Fruit fly (Drosophila melanogaster) whole organism, embryonic: Measurements from ENCODE around the gene Acp32CD.

Source experiments
- Adf1 ChIP-seq: fragments of 200-800 bp; sonication (Bioruptor generic); IDR thresholded peaks from 2 replicates; pipeline ENCODE4 v1.3.6; 2022; ENCODE audit warnings: missing biosample characterization, missing genetic modification characterization
- Blimp-1 ChIP-seq: fragments of 200-800 bp; sonication (Bioruptor generic); optimal IDR thresholded peaks from 3 replicates; lab custom pipeline; 2018; ENCODE audit warnings: missing biosample characterization, missing genetic modification characterization, mild to moderate bottlenecking, moderate library complexity, missing genetic modification reagents
- CG10147 ChIP-seq: fragments of 200-800 bp; sonication (Bioruptor generic); optimal IDR thresholded peaks from 2 replicates; lab custom pipeline; 2019; ENCODE audit warnings: missing biosample characterization, mild to moderate bottlenecking, missing genetic modification characterization, moderate library complexity
- CG1024 ChIP-seq: fragments of 200-800 bp; sonication (Bioruptor generic); IDR thresholded peaks from 2 replicates; pipeline ENCODE4 v1.3.6; 2022; ENCODE audit warnings: missing biosample characterization, missing genetic modification characterization
- CG10565 ChIP-seq: fragments of 200-800 bp; sonication (Bioruptor generic); optimal IDR thresholded peaks from 3 replicates; lab custom pipeline; 2016; ENCODE audit warnings: missing biosample characterization, mild to moderate bottlenecking, missing genetic modification characterization
- CG11085 ChIP-seq: fragments of 200-800 bp; sonication (Bioruptor generic); IDR thresholded peaks from 2 replicates; pipeline ENCODE4 v1.3.6; 2022; ENCODE audit warnings: missing biosample characterization, missing genetic modification characterization
- CG12155 ChIP-seq: fragments of 200-800 bp; sonication (Bioruptor generic); optimal IDR thresholded peaks from 3 replicates; lab custom pipeline; 2016; ENCODE audit warnings: missing biosample characterization, missing genetic modification characterization
- CG12219 ChIP-seq: fragments of 200-800 bp; sonication (Bioruptor generic); optimal IDR thresholded peaks from 3 replicates; lab custom pipeline; 2018; ENCODE audit warnings: missing biosample characterization, mild to moderate bottlenecking, missing genetic modification characterization
- CG14710 ChIP-seq: fragments of 200-800 bp; sonication (Bioruptor generic); optimal IDR thresholded peaks from 3 replicates; lab custom pipeline; 2019; ENCODE audit warnings: missing biosample characterization, mild to moderate bottlenecking, missing genetic modification characterization, moderate library complexity
- CG15073 ChIP-seq: fragments of 200-800 bp; sonication (Bioruptor generic); optimal IDR thresholded peaks from 2 replicates; lab custom pipeline; 2016; ENCODE audit warnings: missing biosample characterization, missing genetic modification characterization
- CG17359 ChIP-seq: fragments of 200-800 bp; sonication (Bioruptor generic); optimal IDR thresholded peaks from 3 replicates; lab custom pipeline; 2018; ENCODE audit warnings: missing biosample characterization, mild to moderate bottlenecking, missing genetic modification characterization, moderate library complexity
- CG17385 ChIP-seq: fragments of 200-800 bp; sonication (Bioruptor generic); optimal IDR thresholded peaks from 3 replicates; lab custom pipeline; 2018; ENCODE audit warnings: missing biosample characterization, mild to moderate bottlenecking, missing genetic modification characterization
- CG2202 ChIP-seq: fragments of 200-800 bp; sonication (Bioruptor generic); optimal IDR thresholded peaks from 2 replicates; lab custom pipeline; 2018; ENCODE audit warnings: missing biosample characterization, mild to moderate bottlenecking, missing genetic modification characterization
- CG30403 ChIP-seq: fragments of 200-800 bp; sonication (Bioruptor generic); optimal IDR thresholded peaks from 3 replicates; lab custom pipeline; 2016; ENCODE audit warnings: missing biosample characterization, missing genetic modification characterization
- CG31365 ChIP-seq: fragments of 200-800 bp; sonication (Bioruptor generic); optimal IDR thresholded peaks from 2 replicates; lab custom pipeline; 2018; ENCODE audit warnings: missing biosample characterization, mild to moderate bottlenecking, missing genetic modification characterization
- CG5180 ChIP-seq: fragments of 200-800 bp; sonication (Bioruptor generic); optimal IDR thresholded peaks from 3 replicates; lab custom pipeline; 2017; ENCODE audit warnings: missing biosample characterization, missing genetic modification characterization, mild to moderate bottlenecking, moderate library complexity, missing genetic modification reagents
- CG8359 ChIP-seq: fragments of 200-800 bp; sonication (Bioruptor generic); optimal IDR thresholded peaks from 2 replicates; lab custom pipeline; 2017; ENCODE audit warnings: missing biosample characterization, mild to moderate bottlenecking, missing genetic modification characterization, borderline replicate concordance
- D ChIP-seq, 2 experiments: fragments of 200-800 bp in 1 of 2; fragments of >200 bp in 1 of 2; sonication (Bioruptor generic) in 1 of 2; optimal IDR thresholded peaks; 2 replicates in 1 of 2; 3 replicates in 1 of 2; lab custom pipeline; 2017; ENCODE audit warnings: mild to moderate bottlenecking in 1 of 2, missing biosample characterization in 1 of 2, missing genetic modification characterization in 1 of 2, missing genetic modification reagents in 1 of 2
- Dek ChIP-seq: fragments of 200-800 bp; sonication (Bioruptor generic); optimal IDR thresholded peaks from 3 replicates; lab custom pipeline; 2019; ENCODE audit warnings: missing biosample characterization, mild to moderate bottlenecking, missing genetic modification characterization, moderate library complexity
- Dip3 ChIP-seq: fragments of 200-800 bp; sonication (Bioruptor generic); optimal IDR thresholded peaks from 3 replicates; lab custom pipeline; 2016; ENCODE audit warnings: missing biosample characterization, missing genetic modification characterization
- Dll ChIP-seq: fragments of 200-800 bp; sonication (Bioruptor generic); IDR thresholded peaks from 4 replicates; pipeline ENCODE4 v1.3.6; 2022; ENCODE audit warnings: missing biosample characterization, missing genetic modification characterization; ENCODE audit not compliant: partially characterized antibody
- Drgx ChIP-seq: fragments of 200-800 bp; sonication (Bioruptor generic); IDR thresholded peaks from 2 replicates; pipeline ENCODE4 v1.3.6; 2022; ENCODE audit warnings: missing biosample characterization, missing genetic modification characterization
- GATAe ChIP-seq: fragments of 200-800 bp; sonication (Bioruptor generic); conservative IDR thresholded peaks from 2 replicates; pipeline ENCODE4 v1.3.6; 2022; ENCODE audit warnings: missing biosample characterization, missing genetic modification characterization
- Gsc ChIP-seq: fragments of 200-800 bp; sonication (Bioruptor generic); IDR thresholded peaks from 2 replicates; pipeline ENCODE4 v1.3.6; 2022; ENCODE audit warnings: missing biosample characterization, missing genetic modification characterization
- HLH4C ChIP-seq: fragments of 200-800 bp; sonication (Bioruptor generic); IDR thresholded peaks from 3 replicates; pipeline ENCODE4 v1.3.6; 2022; ENCODE audit warnings: missing biosample characterization, missing genetic modification characterization; ENCODE audit not compliant: partially characterized antibody
- Hey ChIP-seq: fragments of 200-800 bp; sonication (Bioruptor generic); optimal IDR thresholded peaks from 3 replicates; lab custom pipeline; 2018; ENCODE audit warnings: missing biosample characterization, mild to moderate bottlenecking, missing genetic modification characterization
- Hr3 ChIP-seq: fragments of 200-800 bp; sonication (Bioruptor generic); optimal IDR thresholded peaks from 3 replicates; lab custom pipeline; 2016; ENCODE audit warnings: missing biosample characterization, missing genetic modification characterization
- Hr39 ChIP-seq: fragments of >200 bp; optimal IDR thresholded peaks from 2 replicates; lab custom pipeline; 2017
- Hr78 ChIP-seq, 2 experiments: fragments of 200-800 bp in 1 of 2; fragments of >200 bp in 1 of 2; sonication (Bioruptor generic) in 1 of 2; optimal IDR thresholded peaks; 2 replicates each; lab custom pipeline; 2017 to 2019; ENCODE audit warnings: missing biosample characterization in 2 of 2, missing genetic modification characterization in 2 of 2, mild to moderate bottlenecking in 1 of 2, moderate library complexity in 1 of 2
- Ptx1 ChIP-seq: fragments of 200-800 bp; sonication (Bioruptor generic); IDR thresholded peaks from 2 replicates; pipeline ENCODE4 v1.3.6; 2022; ENCODE audit warnings: missing biosample characterization, missing genetic modification characterization
- TFAM ChIP-seq: fragments of 200-800 bp; sonication (Bioruptor generic); optimal IDR thresholded peaks from 2 replicates; lab custom pipeline; 2017; ENCODE audit warnings: missing biosample characterization, missing genetic modification characterization, inconsistent platforms
- ara ChIP-seq: fragments of 200-800 bp; sonication (Bioruptor generic); IDR thresholded peaks from 2 replicates; pipeline ENCODE4 v1.3.6; 2022; ENCODE audit warnings: missing biosample characterization, missing genetic modification characterization
- corto ChIP-seq: fragments of 200-800 bp; sonication (Bioruptor generic); optimal IDR thresholded peaks from 2 replicates; lab custom pipeline; 2016; ENCODE audit warnings: missing biosample characterization, mild to moderate bottlenecking, missing genetic modification characterization, moderate library complexity
- da ChIP-seq: fragments of 200-800 bp; sonication (Bioruptor generic); optimal IDR thresholded peaks from 2 replicates; lab custom pipeline; 2016; ENCODE audit warnings: missing biosample characterization, missing genetic modification characterization
- dan ChIP-seq: fragments of 200-800 bp; sonication (Bioruptor generic); IDR thresholded peaks from 2 replicates; pipeline ENCODE4 v1.3.6; 2022; ENCODE audit warnings: missing biosample characterization, missing genetic modification characterization
- dmrt11E ChIP-seq: fragments of 200-800 bp; sonication (Bioruptor generic); optimal IDR thresholded peaks from 3 replicates; lab custom pipeline; 2018; ENCODE audit warnings: missing biosample characterization, mild to moderate bottlenecking, missing genetic modification characterization, moderate library complexity
- dpn ChIP-seq, 2 experiments: fragments of 200-800 bp; sonication (Bioruptor generic); optimal IDR thresholded peaks; 3 replicates each; lab custom pipeline; 2016; ENCODE audit warnings: missing biosample characterization in 2 of 2, missing genetic modification characterization in 2 of 2
- ems ChIP-seq: fragments of 200-800 bp; sonication (Bioruptor generic); optimal IDR thresholded peaks from 3 replicates; lab custom pipeline; 2016; ENCODE audit warnings: missing biosample characterization, missing genetic modification characterization
- en ChIP-seq: fragments of 200-800 bp; sonication (Bioruptor generic); optimal IDR thresholded peaks from 2 replicates; lab custom pipeline; 2016; ENCODE audit warnings: missing biosample characterization, missing genetic modification characterization
- fd64A ChIP-seq: fragments of 200-800 bp; sonication (Bioruptor generic); optimal IDR thresholded peaks from 3 replicates; lab custom pipeline; 2018; ENCODE audit warnings: missing biosample characterization, mild to moderate bottlenecking, missing genetic modification characterization
- gem ChIP-seq: fragments of 200-800 bp; sonication (Bioruptor generic); optimal IDR thresholded peaks from 2 replicates; lab custom pipeline; 2019; ENCODE audit warnings: missing biosample characterization, mild to moderate bottlenecking, missing genetic modification characterization, moderate library complexity
- hth ChIP-seq: fragments of >200 bp; optimal IDR thresholded peaks from 2 replicates; lab custom pipeline; 2017; ENCODE audit warnings: inconsistent platforms
- klu ChIP-seq: fragments of 200-800 bp; sonication (Bioruptor generic); IDR thresholded peaks from 2 replicates; pipeline ENCODE4 v1.3.6; 2022; ENCODE audit warnings: missing biosample characterization, missing genetic modification characterization
- mirr ChIP-seq: fragments of 200-800 bp; sonication (Bioruptor generic); optimal IDR thresholded peaks from 3 replicates; lab custom pipeline; 2018; ENCODE audit warnings: missing biosample characterization, mild to moderate bottlenecking, missing genetic modification characterization
- otp ChIP-seq: fragments of 200-800 bp; sonication (Bioruptor generic); IDR thresholded peaks from 3 replicates; pipeline ENCODE4, ENCODE4 v1.3.6; 2022; ENCODE audit warnings: missing biosample characterization, missing genetic modification characterization
- pfk ChIP-seq: fragments of 200-800 bp; sonication (Bioruptor generic); optimal IDR thresholded peaks from 2 replicates; lab custom pipeline; 2018; ENCODE audit warnings: missing biosample characterization, mild to moderate bottlenecking, missing genetic modification characterization, moderate library complexity
- tna ChIP-seq: fragments of 200-800 bp; sonication (Bioruptor generic); IDR thresholded peaks from 2 replicates; pipeline ENCODE4 v1.3.6; 2022; ENCODE audit warnings: missing biosample characterization, missing genetic modification characterization; ENCODE audit not compliant: partially characterized antibody
- usp ChIP-seq: fragments of >200 bp; optimal IDR thresholded peaks from 2 replicates; lab custom pipeline; 2017; ENCODE audit warnings: missing biosample characterization, missing genetic modification characterization

Acp32CD gene

DNA sequence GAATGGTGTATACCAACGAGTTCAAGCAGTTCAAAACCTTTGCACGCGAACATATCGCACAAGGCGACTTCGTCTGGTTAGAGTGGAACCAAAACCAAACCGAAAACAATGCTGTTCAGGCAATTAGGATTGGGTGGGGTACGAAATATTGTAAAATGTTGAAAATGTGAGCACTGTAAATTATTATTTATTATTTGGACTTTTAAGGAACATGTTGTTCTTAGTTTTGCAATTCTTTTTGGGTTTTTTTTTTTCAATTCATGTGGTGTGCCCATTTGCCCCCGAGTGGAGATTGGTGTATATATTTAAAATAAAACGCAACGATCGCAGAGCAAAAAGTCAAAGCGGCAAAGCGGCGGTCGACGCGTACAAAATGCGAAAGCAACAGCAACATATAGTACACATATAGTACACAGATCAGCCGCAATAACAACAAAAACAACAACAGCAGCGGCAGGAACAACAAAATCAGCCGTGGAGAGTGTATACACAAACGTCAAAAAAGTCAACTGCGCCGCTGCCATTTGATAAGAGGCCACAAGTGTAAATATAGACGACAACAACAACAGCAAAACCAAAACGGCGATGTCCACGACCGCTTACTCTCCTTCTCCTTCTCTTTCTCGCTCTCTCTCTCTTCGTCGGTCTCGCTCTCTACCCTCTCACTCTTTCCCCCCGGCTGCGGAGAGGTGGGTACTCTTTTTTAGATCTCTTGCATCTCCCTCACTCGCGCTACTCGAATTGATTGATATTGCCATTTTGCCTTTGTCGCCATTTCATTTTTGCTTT, 29.5 kb downstream of the Acp32CD start (continued):
- peak; percentile 28 for TF ChIP-seq dmrt11E (tag; lab: Kevin White, UChicago)
- no peak for TF ChIP-seq CG15073 (GFP tag; lab: Kevin White, UChicago)
- TF ChIP-seq tna (GFP tag; lab: Robert Waterston, UW): no peak; the same call in 1 of the 2 replicates
- TF ChIP-seq CG2202 (tag; lab: Kevin White, UChicago): no peak
- TF ChIP-seq Dll: no peak
- TF ChIP-seq gem (tag; lab: Kevin White, UChicago): peak; percentile 44
- no peak for TF ChIP-seq CG10565 (GFP tag; lab: Kevin White, UChicago)
- TF ChIP-seq Gsc: no peak
- peak; percentile 42 for TF ChIP-seq CG30403 (GFP tag; lab: Kevin White, UChicago)
- peak; percentile 58 for TF ChIP-seq CG5180 (GFP tag; lab: Kevin White, UChicago)
- peak in 1 of 2 experiments; percentile 19 for TF ChIP-seq dpn (GFP tag; optimal IDR thresholded peaks at IDR 0.05; lab: Kevin White, UChicago)
- no peak for TF ChIP-seq HLH4C (GFP tag; lab: Robert Waterston, UW)
- TF ChIP-seq dan: no peak
- no peak; the same call in 1 of the 2 replicates for TF ChIP-seq CG1024 (GFP tag; lab: Robert Waterston, UW)
- TF ChIP-seq corto (GFP tag; lab: Kevin White, UChicago): peak; percentile 71
- TF ChIP-seq D (optimal IDR thresholded peaks at IDR 0.05; lab: Kevin White, UChicago): no peak
- no peak for TF ChIP-seq D (GFP tag; optimal IDR thresholded peaks at IDR 0.05; lab: Kevin White, UChicago)
- peak; percentile 36 for TF ChIP-seq pfk
- peak; percentile 36 for TF ChIP-seq CG12219
- TF ChIP-seq ems: no peak
- no peak for TF ChIP-seq TFAM (GFP tag; lab: Kevin White, UChicago)
- peak; percentile 11 for TF ChIP-seq CG31365 (tag; lab: Kevin White, UChicago)
- peak; percentile 42 for TF ChIP-seq Drgx (GFP tag; lab: Robert Waterston, UW)
- TF ChIP-seq fd64A (GFP tag; lab: Kevin White, UChicago): peak; percentile 63
- TF ChIP-seq GATAe: no peak
- TF ChIP-seq en (GFP tag; lab: Kevin White, UChicago): no peak
- no peak for TF ChIP-seq hth (lab: Kevin White, UChicago)
- peak; percentile 71 for TF ChIP-seq Adf1 (GFP tag; lab: Robert Waterston, UW)
- peak; percentile 54 for TF ChIP-seq CG17385 (GFP tag; lab: Kevin White, UChicago)
- peak; percentile 66 for TF ChIP-seq Dip3
- TF ChIP-seq usp: no peak
- peak; percentile 45 for TF ChIP-seq CG10147 (GFP tag; lab: Kevin White, UChicago)
- no peak for TF ChIP-seq CG11085 (GFP tag; lab: Robert Waterston, UW)
- peak; percentile 31 for TF ChIP-seq CG12155 (GFP tag; lab: Kevin White, UChicago)
- TF ChIP-seq ara (GFP tag; lab: Robert Waterston, UW): no peak
- TF ChIP-seq Hr39 (lab: Kevin White, UChicago): no peak
- TF ChIP-seq Blimp-1 (GFP tag; lab: Kevin White, UChicago): peak; percentile 13
- TF ChIP-seq Hr78 (GFP tag; optimal IDR thresholded peaks at IDR 0.05; lab: Kevin White, UChicago): peak in 1 of 2 experiments; percentile 97
- peak; percentile 17 for TF ChIP-seq CG14710 (tag; lab: Kevin White, UChicago)
- TF ChIP-seq Hey (tag; lab: Kevin White, UChicago): peak; percentile 63
- TF ChIP-seq CG8359: peak; percentile 5
- TF ChIP-seq otp (GFP tag; lab: Robert Waterston, UW): peak; percentile 18; the same call in 1 of the 3 replicates
- peak; percentile 36; the same call in 1 of the 2 replicates for TF ChIP-seq Ptx1 (GFP tag; lab: Robert Waterston, UW)
- TF ChIP-seq CG17359 (tag; lab: Kevin White, UChicago): peak; percentile 30
- TF ChIP-seq Hr3 (GFP tag; lab: Kevin White, UChicago): no peak
- TF ChIP-seq mirr: peak; percentile 56
- peak; percentile 13 for TF ChIP-seq Dek (tag; lab: Kevin White, UChicago)
- no peak for TF ChIP-seq da (GFP tag; lab: Kevin White, UChicago)
- TF ChIP-seq klu (GFP tag; lab: Robert Waterston, UW): no peak
